Fruit fly (Drosophila melanogaster): ENCODE data around the gene Gyc32E.
A peak's percentile ranks its signal among the peaks of the same experiment; 100 is the strongest.

Gene Gyc32E

dm6 chr2L:11113011-11113528 lies 35.8 kb downstream of the Gyc32E start, which contains the start of gene Idua (continued):
- TF ChIP-seq Pdp1 (GFP tag; optimal IDR thresholded peaks at IDR 0.05) (peak; percentile 15 to 19), CG31388 (GFP tag; optimal IDR thresholded peaks at IDR 0.05) (peak; percentile 12), CG4854 (GFP tag; optimal IDR thresholded peaks at IDR 0.05) (peak; percentile 7), slp2 (GFP tag; optimal IDR thresholded peaks at IDR 0.05) (no peak), grn (GFP tag; optimal IDR thresholded peaks at IDR 0.05) (peak; percentile 38), CG18764 (GFP tag; optimal IDR thresholded peaks at IDR 0.05) (no peak), CG17829 (tag; optimal IDR thresholded peaks at IDR 0.05) (peak; percentile 58), Atf6 (GFP tag; IDR thresholded peaks at IDR 0.05) (peak; percentile 75), CG12769 (tag; optimal IDR thresholded peaks at IDR 0.05) (no peak), insv (GFP tag; optimal IDR thresholded peaks at IDR 0.05) (peak in 1 of 2 experiments; percentile 19), Ets97D (GFP tag; optimal IDR thresholded peaks at IDR 0.05) (no peak), al (GFP tag; IDR thresholded peaks at IDR 0.05) (peak; percentile 39; the same call in 1 of the 2 replicates), CG33557 (GFP tag; optimal IDR thresholded peaks at IDR 0.05) (no peak), Hmr (GFP tag; optimal IDR thresholded peaks at IDR 0.05) (peak; percentile 91), ERR (GFP tag; optimal IDR thresholded peaks at IDR 0.05) (no peak), CG13123 (GFP tag; optimal IDR thresholded peaks at IDR 0.05) (no peak), CG1832 (GFP tag; optimal IDR thresholded peaks at IDR 0.05) (no peak), CG15073 (GFP tag; optimal IDR thresholded peaks at IDR 0.05) (no peak), CG43689 (GFP tag; IDR thresholded peaks at IDR 0.05) (no peak), phol (tag; optimal IDR thresholded peaks at IDR 0.05) (peak; percentile 72), CG17361 (GFP tag; IDR thresholded peaks at IDR 0.05) (no peak), pum (GFP tag; optimal IDR thresholded peaks at IDR 0.05) (no peak), Spps (tag; optimal IDR thresholded peaks at IDR 0.05) (no peak), CG16863 (GFP tag; optimal IDR thresholded peaks at IDR 0.05) (peak; percentile 27), MESR4 (GFP tag; optimal IDR thresholded peaks at IDR 0.05) (no peak), trh (GFP tag; optimal IDR thresholded peaks at IDR 0.05) (no peak), gt (GFP tag; IDR thresholded peaks at IDR 0.05) (no peak), H2.0 (GFP tag; IDR thresholded peaks at IDR 0.05) (peak; percentile 31; the same call in 1 of the 2 replicates), ab (GFP tag; optimal IDR thresholded peaks at IDR 0.05) (no peak), CG34224 (GFP tag; IDR thresholded peaks at IDR 0.05; ENCODE audit: partially characterized antibody) (no peak), peb (GFP tag; IDR thresholded peaks at IDR 0.05) (peak; percentile 61), Mad (GFP tag; optimal IDR thresholded peaks at IDR 0.05) (no peak), her (GFP tag; optimal IDR thresholded peaks at IDR 0.05) (no peak), CG13894 (tag; optimal IDR thresholded peaks at IDR 0.05) (peak; percentile 22), Blimp-1 (GFP tag; optimal IDR thresholded peaks at IDR 0.05) (no peak), dan (GFP tag; IDR thresholded peaks at IDR 0.05) (no peak), tio (GFP tag; optimal IDR thresholded peaks at IDR 0.05) (peak; percentile 55), zfh1 (GFP tag; IDR thresholded peaks at IDR 0.05) (no peak), crc (GFP tag; optimal IDR thresholded peaks at IDR 0.05) (no peak), danr (GFP tag; IDR thresholded peaks at IDR 0.05) (no peak), lola (GFP tag; optimal IDR thresholded peaks at IDR 0.05) (peak in 1 of 3 experiments; percentile 36), CG16779 (GFP tag; IDR thresholded peaks at IDR 0.05) (no peak), CG30403 (GFP tag; optimal IDR thresholded peaks at IDR 0.05) (peak; percentile 77), stc (GFP tag; IDR thresholded peaks at IDR 0.05) (peak; percentile 67), sima (GFP tag; optimal IDR thresholded peaks at IDR 0.05) (no peak), dimm (GFP tag; IDR thresholded peaks at IDR 0.05) (no peak), zf30C (GFP tag; optimal IDR thresholded peaks at IDR 0.05) (no peak), Side (GFP tag; optimal IDR thresholded peaks at IDR 0.05) (no peak), CG9437 (GFP tag; optimal IDR thresholded peaks at IDR 0.05) (peak; percentile 57), cwo (GFP tag; optimal IDR thresholded peaks at IDR 0.05) (peak; percentile 82), CG2120 (GFP tag; optimal IDR thresholded peaks at IDR 0.05) (peak; percentile 79)

All from whole organism, embryonic.